Fruit fly (Drosophila melanogaster): ENCODE measurements around the gene CG13409.
A peak's percentile ranks its signal among the peaks of the same experiment; 100 is the strongest.

- peak; percentile 15 for TF ChIP-seq Hr39 (GFP tag; optimal IDR thresholded peaks at IDR 0.05)
- TF ChIP-seq dac (GFP tag; optimal IDR thresholded peaks at IDR 0.05): no peak
- peak; percentile 10 for TF ChIP-seq Met (GFP tag; optimal IDR thresholded peaks at IDR 0.05)
- no peak for TF ChIP-seq CG4318 (GFP tag; optimal IDR thresholded peaks at IDR 0.05)
- TF ChIP-seq CG6792 (GFP tag; optimal IDR thresholded peaks at IDR 0.05): no peak
- no peak for TF ChIP-seq Sox15 (GFP tag; optimal IDR thresholded peaks at IDR 0.05)
- peak; percentile 40; the same call in 1 of the 3 replicates for TF ChIP-seq eg (GFP tag; IDR thresholded peaks at IDR 0.05)
- no peak for TF ChIP-seq CG11902 (GFP tag; optimal IDR thresholded peaks at IDR 0.05)
- TF ChIP-seq Sox14 (GFP tag; optimal IDR thresholded peaks at IDR 0.05): no peak
- peak; percentile 13 for TF ChIP-seq lz (GFP tag; optimal IDR thresholded peaks at IDR 0.05)
- TF ChIP-seq net (GFP tag; optimal IDR thresholded peaks at IDR 0.05): no peak
- TF ChIP-seq CG6808 (GFP tag; optimal IDR thresholded peaks at IDR 0.05): no peak
- TF ChIP-seq CG6276 (GFP tag; optimal IDR thresholded peaks at IDR 0.05): no peak
Measured at dm6 chr3R:22046231-22046630, 14.5 kb upstream of the CG13409 start.

Measured in whole organism, prepupa.